Fruit fly (Drosophila melanogaster) whole organism, embryonic: ENCODE measurements around the gene Helz.

Source experiments
- B-H2 ChIP-seq: fragments of 200-800 bp; sonication (Bioruptor generic); optimal IDR thresholded peaks from 2 replicates; lab custom pipeline; 2018; ENCODE audit warnings: missing biosample characterization, mild to moderate bottlenecking, missing genetic modification characterization
- CG11398 ChIP-seq: fragments of 200-800 bp; sonication (Bioruptor generic); optimal IDR thresholded peaks from 2 replicates; lab custom pipeline; 2016; ENCODE audit warnings: missing biosample characterization, missing genetic modification characterization
- CG12236 ChIP-seq: fragments of 200-800 bp; sonication (Bioruptor generic); optimal IDR thresholded peaks from 2 replicates; lab custom pipeline; 2016; ENCODE audit warnings: missing biosample characterization, missing genetic modification characterization
- CG12659 ChIP-seq: fragments of 200-800 bp; sonication (Bioruptor generic); optimal IDR thresholded peaks from 3 replicates; lab custom pipeline; 2017; ENCODE audit warnings: mild to moderate bottlenecking, missing biosample characterization, missing genetic modification reagents, missing genetic modification characterization
- CG13123 ChIP-seq: fragments of 200-800 bp; sonication (Bioruptor generic); optimal IDR thresholded peaks from 2 replicates; lab custom pipeline; 2016; ENCODE audit warnings: missing biosample characterization, missing genetic modification characterization
- CG13296 ChIP-seq: fragments of 200-800 bp; sonication (Bioruptor generic); optimal IDR thresholded peaks from 3 replicates; lab custom pipeline; 2018; ENCODE audit warnings: missing biosample characterization, mild to moderate bottlenecking, missing genetic modification characterization
- CG15479 ChIP-seq: fragments of 200-800 bp; sonication (Bioruptor generic); optimal IDR thresholded peaks from 3 replicates; lab custom pipeline; 2019; ENCODE audit warnings: missing biosample characterization, mild to moderate bottlenecking, missing genetic modification characterization, moderate library complexity
- CG18476 ChIP-seq: fragments of 200-800 bp; sonication (Bioruptor generic); optimal IDR thresholded peaks from 2 replicates; lab custom pipeline; 2016; ENCODE audit warnings: missing biosample characterization, mild to moderate bottlenecking, missing genetic modification characterization
- CG2202 ChIP-seq: fragments of 200-800 bp; sonication (Bioruptor generic); optimal IDR thresholded peaks from 2 replicates; lab custom pipeline; 2018; ENCODE audit warnings: missing biosample characterization, mild to moderate bottlenecking, missing genetic modification characterization
- CG31365 ChIP-seq: fragments of 200-800 bp; sonication (Bioruptor generic); optimal IDR thresholded peaks from 2 replicates; lab custom pipeline; 2018; ENCODE audit warnings: missing biosample characterization, mild to moderate bottlenecking, missing genetic modification characterization
- CG3281 ChIP-seq: fragments of 200-800 bp; sonication (Bioruptor generic); optimal IDR thresholded peaks from 3 replicates; lab custom pipeline; 2017; ENCODE audit warnings: missing biosample characterization, mild to moderate bottlenecking, missing genetic modification characterization
- CG34376 ChIP-seq: fragments of 200-800 bp; sonication (Bioruptor generic); optimal IDR thresholded peaks from 2 replicates; lab custom pipeline; 2018; ENCODE audit warnings: missing biosample characterization, mild to moderate bottlenecking, missing genetic modification characterization
- CG5953 ChIP-seq: fragments of 200-800 bp; sonication (Bioruptor generic); IDR thresholded peaks from 2 replicates; pipeline ENCODE4 v1.3.6; 2022; ENCODE audit warnings: missing biosample characterization, missing genetic modification characterization
- CG6854 ChIP-seq: fragments of 200-800 bp; sonication (Bioruptor generic); optimal IDR thresholded peaks from 3 replicates; lab custom pipeline; 2017; ENCODE audit warnings: missing biosample characterization, mild to moderate bottlenecking, missing genetic modification characterization
- CG7556 ChIP-seq: fragments of 200-800 bp; sonication (Bioruptor generic); optimal IDR thresholded peaks from 2 replicates; lab custom pipeline; 2017; ENCODE audit warnings: missing biosample characterization, mild to moderate bottlenecking, missing genetic modification characterization
- CG7963 ChIP-seq: fragments of 200-800 bp; sonication (Bioruptor generic); IDR thresholded peaks from 3 replicates; pipeline ENCODE4 v1.3.6; 2022; ENCODE audit warnings: missing biosample characterization, missing genetic modification characterization; ENCODE audit not compliant: partially characterized antibody
- CG8478 ChIP-seq: fragments of >200 bp; optimal IDR thresholded peaks from 2 replicates; lab custom pipeline; 2018
- CG9727 ChIP-seq: fragments of 200-800 bp; sonication (Bioruptor generic); optimal IDR thresholded peaks from 3 replicates; lab custom pipeline; 2017; ENCODE audit warnings: missing biosample characterization, mild to moderate bottlenecking, missing genetic modification characterization
- CG9797 ChIP-seq: fragments of 200-800 bp; sonication (Bioruptor generic); optimal IDR thresholded peaks from 3 replicates; lab custom pipeline; 2018; ENCODE audit warnings: missing biosample characterization, mild to moderate bottlenecking, missing genetic modification characterization
- CG9932 ChIP-seq: fragments of 200-800 bp; sonication (Bioruptor generic); IDR thresholded peaks from 2 replicates; pipeline ENCODE4 v1.3.6; 2022; ENCODE audit warnings: missing biosample characterization, missing genetic modification characterization
- CHES-1-like ChIP-seq: fragments of 200-800 bp; sonication (Bioruptor generic); optimal IDR thresholded peaks from 2 replicates; lab custom pipeline; 2016; ENCODE audit warnings: missing biosample characterization, missing genetic modification characterization
- HHEX ChIP-seq: fragments of 200-800 bp; sonication (Bioruptor generic); optimal IDR thresholded peaks from 3 replicates; lab custom pipeline; 2017; ENCODE audit warnings: missing biosample characterization, mild to moderate bottlenecking, missing genetic modification characterization, missing genetic modification reagents
- HLH3B ChIP-seq: fragments of 200-800 bp; sonication (Bioruptor generic); IDR thresholded peaks from 2 replicates; pipeline ENCODE4 v1.3.6; 2022; ENCODE audit warnings: missing biosample characterization, missing genetic modification characterization
- Hmr ChIP-seq: fragments of 200-800 bp; sonication (Bioruptor generic); optimal IDR thresholded peaks from 3 replicates; lab custom pipeline; 2017; ENCODE audit warnings: mild to moderate bottlenecking, missing biosample characterization, missing genetic modification reagents, missing genetic modification characterization
- Hr39 ChIP-seq: fragments of >200 bp; optimal IDR thresholded peaks from 2 replicates; lab custom pipeline; 2017
- Hr51 ChIP-seq, 2 experiments: fragments of 200-800 bp; sonication (Bioruptor generic); optimal IDR thresholded peaks; 2 replicates in 1 of 2; 3 replicates in 1 of 2; lab custom pipeline; 2016 to 2018; ENCODE audit warnings: missing biosample characterization in 2 of 2, missing genetic modification characterization in 2 of 2, mild to moderate bottlenecking in 1 of 2, moderate library complexity in 1 of 2
- Hr78 ChIP-seq, 2 experiments: fragments of 200-800 bp in 1 of 2; fragments of >200 bp in 1 of 2; sonication (Bioruptor generic) in 1 of 2; optimal IDR thresholded peaks; 2 replicates each; lab custom pipeline; 2017 to 2019; ENCODE audit warnings: missing biosample characterization in 2 of 2, missing genetic modification characterization in 2 of 2, mild to moderate bottlenecking in 1 of 2, moderate library complexity in 1 of 2
- Lhr ChIP-seq: fragments of 200-800 bp; sonication (Bioruptor generic); optimal IDR thresholded peaks from 3 replicates; lab custom pipeline; 2017; ENCODE audit warnings: mild to moderate bottlenecking, missing biosample characterization, missing genetic modification reagents, missing genetic modification characterization
- Med ChIP-seq: fragments of 200-800 bp; sonication (Bioruptor generic); peaks from one replicate; lab custom pipeline; 2016; ENCODE audit warnings: missing biosample characterization, missing genetic modification characterization, mild to moderate bottlenecking, inconsistent platforms, moderate library complexity
- Sox100B ChIP-seq: fragments of 200-800 bp; sonication (Bioruptor generic); optimal IDR thresholded peaks from 3 replicates; lab custom pipeline; 2018; ENCODE audit warnings: missing biosample characterization, mild to moderate bottlenecking, missing genetic modification characterization
- Sox102F ChIP-seq: fragments of 200-800 bp; sonication (Bioruptor generic); optimal IDR thresholded peaks from 2 replicates; lab custom pipeline; 2018; ENCODE audit warnings: missing biosample characterization, mild to moderate bottlenecking, missing genetic modification characterization, moderate library complexity
- Trl ChIP-seq, 3 experiments: fragments of >200 bp in 2 of 3; fragments of 200-800 bp in 1 of 3; sonication (Bioruptor generic) in 1 of 3; optimal IDR thresholded peaks; 2 replicates in 1 of 3; 3 replicates in 2 of 3; lab custom pipeline; 2016 to 2017; ENCODE audit warnings: missing biosample characterization in 1 of 3, missing genetic modification characterization in 1 of 3
- Vsx1 ChIP-seq: fragments of 200-800 bp; sonication (Bioruptor generic); optimal IDR thresholded peaks from 2 replicates; lab custom pipeline; 2017; ENCODE audit warnings: missing biosample characterization, mild to moderate bottlenecking, missing genetic modification characterization, missing genetic modification reagents
- ac ChIP-seq: fragments of 200-800 bp; sonication (Bioruptor generic); optimal IDR thresholded peaks from 3 replicates; lab custom pipeline; 2017; ENCODE audit warnings: missing biosample characterization, mild to moderate bottlenecking, missing genetic modification characterization
- amos ChIP-seq: fragments of 200-800 bp; sonication (Bioruptor generic); IDR thresholded peaks from 2 replicates; pipeline ENCODE4 v1.3.6; 2022; ENCODE audit warnings: missing biosample characterization, missing genetic modification characterization; ENCODE audit not compliant: partially characterized antibody
- bowl ChIP-seq: fragments of 200-800 bp; sonication (Bioruptor generic); IDR thresholded peaks from 2 replicates; pipeline ENCODE4 v1.3.6; 2022; ENCODE audit warnings: missing biosample characterization, missing genetic modification characterization
- dm ChIP-seq: fragments of 200-800 bp; sonication (Bioruptor generic); optimal IDR thresholded peaks from 3 replicates; lab custom pipeline; 2016; ENCODE audit warnings: missing biosample characterization, missing genetic modification characterization
- dmrt99B ChIP-seq: fragments of 200-800 bp; sonication (Bioruptor generic); optimal IDR thresholded peaks from 2 replicates; lab custom pipeline; 2018; ENCODE audit warnings: missing biosample characterization, mild to moderate bottlenecking, missing genetic modification characterization, moderate library complexity
- eve ChIP-seq, 2 experiments: fragments of >200 bp; optimal IDR thresholded peaks; 2 replicates each; lab custom pipeline; 2017; ENCODE audit warnings: missing biosample characterization in 2 of 2, missing genetic modification characterization in 2 of 2
- exex ChIP-seq: fragments of 200-800 bp; sonication (Bioruptor generic); optimal IDR thresholded peaks from 4 replicates; lab custom pipeline; 2018; ENCODE audit warnings: missing biosample characterization, mild to moderate bottlenecking, missing genetic modification characterization, moderate library complexity
- fru ChIP-seq: fragments of >200 bp; optimal IDR thresholded peaks from 2 replicates; lab custom pipeline; 2017
- knrl ChIP-seq: fragments of 200-800 bp; sonication (Bioruptor generic); IDR thresholded peaks from 3 replicates; pipeline ENCODE4 v1.3.6; 2022; ENCODE audit warnings: missing biosample characterization, missing genetic modification characterization; ENCODE audit not compliant: partially characterized antibody
- onecut ChIP-seq: fragments of 200-800 bp; sonication (Bioruptor generic); IDR thresholded peaks from 2 replicates; pipeline ENCODE4 v1.3.6; 2022; ENCODE audit warnings: missing biosample characterization, missing genetic modification characterization
- otp ChIP-seq: fragments of 200-800 bp; sonication (Bioruptor generic); IDR thresholded peaks from 3 replicates; pipeline ENCODE4, ENCODE4 v1.3.6; 2022; ENCODE audit warnings: missing biosample characterization, missing genetic modification characterization
- sc ChIP-seq, 3 experiments: fragments of >200 bp in 2 of 3; fragments of 200-800 bp in 1 of 3; sonication (Bioruptor generic) in 1 of 3; optimal IDR thresholded peaks; 2 replicates in 2 of 3; 3 replicates in 1 of 3; lab custom pipeline; 2017; ENCODE audit warnings: mild to moderate bottlenecking in 1 of 3, missing biosample characterization in 1 of 3, missing genetic modification characterization in 1 of 3, missing genetic modification reagents in 1 of 3
- so ChIP-seq: fragments of 200-800 bp; sonication (Bioruptor generic); IDR thresholded peaks from 3 replicates; pipeline ENCODE4 v1.3.6; 2022; ENCODE audit warnings: missing biosample characterization, missing genetic modification characterization
- sob ChIP-seq: fragments of 200-800 bp; sonication (Bioruptor generic); IDR thresholded peaks from 2 replicates; pipeline ENCODE4 v1.3.6; 2022; ENCODE audit warnings: missing biosample characterization, missing genetic modification characterization
- tin ChIP-seq: fragments of 200-800 bp; sonication (Bioruptor generic); optimal IDR thresholded peaks from 3 replicates; lab custom pipeline; 2016; ENCODE audit warnings: missing biosample characterization, missing genetic modification characterization
- tup ChIP-seq: fragments of 200-800 bp; sonication (Bioruptor generic); optimal IDR thresholded peaks from 2 replicates; lab custom pipeline; 2016; ENCODE audit warnings: missing biosample characterization, mild to moderate bottlenecking, missing genetic modification characterization, moderate library complexity
- z ChIP-seq: fragments of 200-800 bp; sonication (Bioruptor generic); IDR thresholded peaks from 3 replicates; pipeline ENCODE4 v1.3.6; 2022; ENCODE audit warnings: missing biosample characterization, missing genetic modification characterization

Helz gene

dm6 chr3L:14780187-14780586 lies 9.5 kb upstream of the Helz start (continued):
- TF ChIP-seq Med (GFP tag; lab: Kevin White, UChicago) (peak; percentile 89), Vsx1 (peak; percentile 43), CG9727 (GFP tag; lab: Kevin White, UChicago) (peak; percentile 50), CG13123 (GFP tag; lab: Kevin White, UChicago) (peak; percentile 34), HLH3B (GFP tag; lab: Robert Waterston, UW) (peak; percentile 59; the same call in 1 of the 2 replicates), HHEX (GFP tag; lab: Kevin White, UChicago) (peak; percentile 40), CG12659 (GFP tag; lab: Kevin White, UChicago) (peak; percentile 15), knrl (GFP tag; lab: Robert Waterston, UW) (no peak), CG31365 (tag; lab: Kevin White, UChicago) (peak; percentile 27), tin (GFP tag; lab: Kevin White, UChicago) (no peak), Sox102F (peak; percentile 34), Sox100B (GFP tag; lab: Kevin White, UChicago) (peak; percentile 42), z (0 out of 3 replicates have a peak, but pooled peaks have one; percentile 12), CG15479 (no peak), CG3281 (GFP tag; lab: Kevin White, UChicago) (peak; percentile 5), CG13296 (peak; percentile 64), CG2202 (tag; lab: Kevin White, UChicago) (peak; percentile 59), amos (GFP tag; lab: Robert Waterston, UW) (no peak), Hr39 (lab: Kevin White, UChicago) (no peak), exex (tag; lab: Kevin White, UChicago) (peak; percentile 2), sob (GFP tag; lab: Robert Waterston, UW) (peak; percentile 56; the same call in 1 of the 2 replicates), ac (no peak), tup (peak; percentile 18), CG34376 (peak; percentile 44), CG9932 (GFP tag; lab: Robert Waterston, UW) (no peak), dm (GFP tag; lab: Kevin White, UChicago) (no peak), fru (no peak), CHES-1-like (GFP tag; lab: Kevin White, UChicago) (peak; percentile 20), bowl (no peak), Lhr (GFP tag; lab: Kevin White, UChicago) (peak; percentile 31), CG6854 (GFP tag; lab: Kevin White, UChicago) (no peak), CG18476 (GFP tag; lab: Kevin White, UChicago) (peak; percentile 45), CG12236 (peak; percentile 46), CG9797 (GFP tag; lab: Kevin White, UChicago) (no peak), dmrt99B (tag; lab: Kevin White, UChicago) (peak; percentile 33), CG8478 (lab: Kevin White, UChicago) (no peak), Trl (optimal IDR thresholded peaks at IDR 0.05; lab: Kevin White, UChicago) (no peak), Trl (GFP tag; optimal IDR thresholded peaks at IDR 0.05; lab: Kevin White, UChicago) (peak; percentile 11), CG7556 (GFP tag; lab: Kevin White, UChicago) (peak; percentile 37), Hmr (GFP tag; lab: Kevin White, UChicago) (peak; percentile 29), so (GFP tag; lab: Robert Waterston, UW) (peak; percentile 46; the same call in 1 of the 3 replicates), CG7963 (GFP tag; lab: Robert Waterston, UW) (no peak), onecut (peak; percentile 48), eve (GFP tag; optimal IDR thresholded peaks at IDR 0.05; lab: Kevin White, UChicago) (no peak), Hr51 (GFP tag; optimal IDR thresholded peaks at IDR 0.05; lab: Kevin White, UChicago) (no peak), CG11398 (peak; percentile 11), otp (GFP tag; lab: Robert Waterston, UW) (0 out of 3 replicates have a peak, but pooled peaks have one; percentile 12), CG5953 (GFP tag; lab: Robert Waterston, UW) (no peak), Hr78 (GFP tag; optimal IDR thresholded peaks at IDR 0.05; lab: Kevin White, UChicago) (no peak), B-H2 (GFP tag; lab: Kevin White, UChicago) (no peak), sc (optimal IDR thresholded peaks at IDR 0.05; lab: Kevin White, UChicago) (no peak), sc (GFP tag; optimal IDR thresholded peaks at IDR 0.05; lab: Kevin White, UChicago) (peak; percentile 49)
